Worm (Caenorhabditis elegans) whole organism, L3 larva: ENCODE data around the gene pgp-3.

Experiments
- ZK546.5 ChIP-seq: sonication (generic microtip); optimal IDR thresholded peaks from 2 replicates; lab custom pipeline; 2017; ENCODE audit warnings: missing biosample characterization, missing genetic modification characterization
- elt-3 ChIP-seq, 3 experiments: fragments of 150-350 bp in 1 of 3; sonication (generic microtip) in 2 of 3; optimal IDR thresholded peaks; 2 replicates in 2 of 3; 4 replicates in 1 of 3; lab custom pipeline; 2014 to 2017; ENCODE audit warnings: missing biosample characterization in 3 of 3, missing genetic modification characterization in 3 of 3
- fos-1 ChIP-seq: fragments of 150-350 bp; optimal IDR thresholded peaks from 2 replicates; lab custom pipeline; 2014; ENCODE audit warnings: missing biosample characterization, missing genetic modification characterization
- jun-1 ChIP-seq: fragments of 150-350 bp; optimal IDR thresholded peaks from 2 replicates; lab custom pipeline; 2014; ENCODE audit warnings: missing biosample characterization, missing genetic modification reagents, missing genetic modification characterization
- nhr-11 ChIP-seq: fragments of 150-350 bp; optimal IDR thresholded peaks from 2 replicates; lab custom pipeline; 2014; ENCODE audit warnings: missing biosample characterization, missing genetic modification characterization
- nhr-23 ChIP-seq: fragments of 150-350 bp; optimal IDR thresholded peaks from 2 replicates; lab custom pipeline; 2014; ENCODE audit warnings: missing biosample characterization, missing genetic modification reagents, missing genetic modification characterization
- nhr-237 ChIP-seq: fragments of 150-350 bp; optimal IDR thresholded peaks from 2 replicates; lab custom pipeline; 2014; ENCODE audit warnings: missing biosample characterization, missing genetic modification characterization
- nhr-76 ChIP-seq: fragments of 150-350 bp; sonication (generic microtip); optimal IDR thresholded peaks from 5 replicates; lab custom pipeline; 2014; ENCODE audit warnings: missing biosample characterization, missing genetic modification characterization
- pha-4 ChIP-seq: fragments of 150-350 bp; optimal IDR thresholded peaks from 2 replicates; lab custom pipeline; 2014; ENCODE audit warnings: missing biosample characterization, missing genetic modification reagents, missing genetic modification characterization
- snpc-4 ChIP-seq: fragments of 150-350 bp; optimal IDR thresholded peaks from 2 replicates; lab custom pipeline; 2014; ENCODE audit warnings: missing biosample characterization, missing genetic modification characterization
- unc-62 ChIP-seq: fragments of 150-350 bp; sonication (generic microtip); optimal IDR thresholded peaks from 4 replicates; lab custom pipeline; 2014; ENCODE audit warnings: missing biosample characterization, missing genetic modification reagents, missing genetic modification characterization
- ztf-11 ChIP-seq: fragments of 150-350 bp; optimal IDR thresholded peaks from 2 replicates; lab custom pipeline; 2014; ENCODE audit warnings: missing biosample characterization, missing genetic modification characterization
- ztf-4 ChIP-seq: fragments of 150-350 bp; optimal IDR thresholded peaks from 2 replicates; lab custom pipeline; 2014; ENCODE audit warnings: missing biosample characterization, missing genetic modification characterization

- TF ChIP-seq ztf-11 (tag; lab: Kevin White, UChicago) (no peak), ztf-4 (tag; lab: Kevin White, UChicago) (no peak), ZK546.5 (tag; lab: Kevin White, UChicago) (no peak), elt-3 (tag; optimal IDR thresholded peaks at IDR 0.05; lab: Kevin White, UChicago) (no peak), unc-62 (no peak), jun-1 (tag; lab: Kevin White, UChicago) (no peak), snpc-4 (tag; lab: Kevin White, UChicago) (no peak), nhr-11 (no peak), nhr-23 (tag; lab: Kevin White, UChicago) (no peak), nhr-76 (tag; lab: Kevin White, UChicago) (no peak), pha-4 (tag; lab: Kevin White, UChicago) (no peak), nhr-237 (no peak), fos-1 (tag; lab: Kevin White, UChicago) (no peak)
Measured at ce11 chrX:11329424-11329823, 22.5 kb upstream of the pgp-3 start, which contains the start of gene npr-9.
